Worm (Caenorhabditis elegans): Measurements from ENCODE around the gene C47E12.11.

- TF ChIP-seq aly-2 (tag; optimal IDR thresholded peaks at IDR 0.05) = no peak
- no peak for TF ChIP-seq nhr-237 (tag; optimal IDR thresholded peaks at IDR 0.05)
- TF ChIP-seq nhr-11 (tag; optimal IDR thresholded peaks at IDR 0.05) = no peak
- TF ChIP-seq skn-1 (tag; optimal IDR thresholded peaks at IDR 0.05) = no peak
- no peak for TF ChIP-seq unc-62 (GFP tag; optimal IDR thresholded peaks at IDR 0.05)
- TF ChIP-seq lin-11 (tag; optimal IDR thresholded peaks at IDR 0.05) = no peak
- no peak for TF ChIP-seq peb-1 (tag; optimal IDR thresholded peaks at IDR 0.05)
- TF ChIP-seq snpc-4 (tag; optimal IDR thresholded peaks at IDR 0.05) = no peak
- TF ChIP-seq lsy-2 (tag; optimal IDR thresholded peaks at IDR 0.05) = no peak
- TF ChIP-seq nhr-77 (tag; optimal IDR thresholded peaks at IDR 0.05) = no peak
- TF ChIP-seq blmp-1 (tag; optimal IDR thresholded peaks at IDR 0.05; ENCODE audit: insufficient read depth) = no peak
- no peak for TF ChIP-seq egl-27 (tag; optimal IDR thresholded peaks at IDR 0.05)
These were observed 40.3 kb downstream of the C47E12.11 start, which contains the start of gene magu-4 for ce11 chrIV:10009536-10009935.
